Worm (Caenorhabditis elegans) whole organism, young adult: ENCODE measurements around the gene F01F1.14.

Experiments
- B0019.2 ChIP-seq: fragments of 200-800 bp; sonication (Bioruptor generic); conservative IDR thresholded peaks from 2 replicates; pipeline ENCODE4 v1.3.6; 2022; ENCODE audit warnings: missing genetic modification reagents, missing genetic modification characterization, missing compliant biosample characterization
- B0035.1 ChIP-seq: sonication (generic microtip); optimal IDR thresholded peaks from 2 replicates; lab custom pipeline; 2016; ENCODE audit warnings: missing genetic modification characterization, mild to moderate bottlenecking, missing compliant biosample characterization, missing genotype, missing genetic modification reagents
- B0336.3 ChIP-seq: fragments of 200-800 bp; sonication (Bioruptor generic); IDR thresholded peaks from 2 replicates; pipeline ENCODE4 v1.3.6; 2022; ENCODE audit warnings: missing genetic modification characterization, missing compliant biosample characterization
- C17E4.6 ChIP-seq: fragments of 200-800 bp; sonication (Bioruptor generic); IDR thresholded peaks from 2 replicates; pipeline ENCODE4 v1.3.6; 2022; ENCODE audit warnings: missing genetic modification reagents, missing genetic modification characterization, missing compliant biosample characterization
- D2030.7 ChIP-seq: fragments of 200-800 bp; sonication (Bioruptor generic); IDR thresholded peaks from 2 replicates; pipeline ENCODE4 v1.3.6; 2022; ENCODE audit warnings: missing genetic modification reagents, missing genetic modification characterization, missing compliant biosample characterization
- F39B2.1 ChIP-seq: fragments of 200-800 bp; sonication (Bioruptor generic); IDR thresholded peaks from 2 replicates; pipeline ENCODE4 v1.3.6; 2022; ENCODE audit warnings: missing genetic modification reagents, missing genetic modification characterization, missing compliant biosample characterization
- F49E8.2 ChIP-seq: sonication (generic microtip); optimal IDR thresholded peaks from 3 replicates; lab custom pipeline; 2017; ENCODE audit warnings: missing genetic modification characterization, mild to moderate bottlenecking, missing compliant biosample characterization, antibody characterized with exemption, moderate library complexity; ENCODE audit not compliant: insufficient read depth
- F57C9.4 ChIP-seq: sonication (generic microtip); optimal IDR thresholded peaks from 2 replicates; lab custom pipeline; 2017; ENCODE audit warnings: mild to moderate bottlenecking, missing genetic modification characterization, missing compliant biosample characterization
- K11D2.4 ChIP-seq: fragments of 200-800 bp; sonication (Bioruptor generic); IDR thresholded peaks from 2 replicates; pipeline ENCODE4 v1.3.6; 2022; ENCODE audit warnings: missing genetic modification reagents, missing genetic modification characterization, missing compliant biosample characterization
- T07F8.4 ChIP-seq: sonication (generic microtip); optimal IDR thresholded peaks from 2 replicates; lab custom pipeline; 2016; ENCODE audit warnings: mild to moderate bottlenecking, missing genetic modification characterization, moderate library complexity, missing compliant biosample characterization
- T26A5.8 ChIP-seq: sonication (generic microtip); optimal IDR thresholded peaks from 2 replicates; lab custom pipeline; 2016; ENCODE audit warnings: missing genetic modification characterization, missing compliant biosample characterization
- Y53F4B.3 ChIP-seq: fragments of 200-800 bp; sonication (Bioruptor generic); IDR thresholded peaks from 2 replicates; pipeline ENCODE4 v1.3.6; 2022; ENCODE audit warnings: missing genetic modification reagents, missing genetic modification characterization, missing compliant biosample characterization
- Y95B8A.8 ChIP-seq: fragments of 200-800 bp; sonication (Bioruptor generic); IDR thresholded peaks from 2 replicates; pipeline ENCODE4 v1.3.6; 2022; ENCODE audit warnings: missing genetic modification reagents, missing genetic modification characterization, missing compliant biosample characterization
- ama-1 ChIP-seq, 3 experiments: fragments of 150-350 bp in 1 of 3; sonication (generic microtip) in 2 of 3; optimal IDR thresholded peaks; 2 replicates each; lab custom pipeline; 2014 to 2018; ENCODE audit warnings: missing biosample characterization in 2 of 3, missing genetic modification characterization in 2 of 3, missing genetic modification reagents in 2 of 3
- bed-2 ChIP-seq: fragments of 200-800 bp; sonication (Bioruptor generic); IDR thresholded peaks from 2 replicates; pipeline ENCODE4 v1.3.6; 2022; ENCODE audit warnings: missing genetic modification reagents, missing genetic modification characterization, missing compliant biosample characterization
- cebp-1 ChIP-seq, 2 experiments: fragments of 200-800 bp in 1 of 2; sonication (Bioruptor generic) in 1 of 2; sonication (generic microtip) in 1 of 2; IDR thresholded peaks in 1 of 2; optimal IDR thresholded peaks in 1 of 2; 2 replicates each; pipeline versions ENCODE4 v1.3.6 to Lab custom; 2017 to 2022; ENCODE audit warnings: missing compliant biosample characterization in 2 of 2, missing genetic modification characterization in 2 of 2, mild to moderate bottlenecking in 1 of 2, missing genetic modification reagents in 1 of 2, moderate library complexity in 1 of 2
- ceh-40 ChIP-seq: fragments of 200-800 bp; sonication (Bioruptor generic); IDR thresholded peaks from 2 replicates; pipeline ENCODE4 v1.3.6; 2022; ENCODE audit warnings: missing genetic modification characterization, missing compliant biosample characterization
- dox-1 ChIP-seq: fragments of 200-800 bp; sonication (Bioruptor generic); IDR thresholded peaks from 2 replicates; pipeline ENCODE4 v1.3.6; 2022; ENCODE audit warnings: missing genetic modification reagents, missing genetic modification characterization, missing compliant biosample characterization
- egrh-3 ChIP-seq: fragments of 200-800 bp; sonication (Bioruptor generic); IDR thresholded peaks from 2 replicates; pipeline ENCODE4 v1.3.6; 2022; ENCODE audit warnings: missing genetic modification reagents, missing genetic modification characterization, missing compliant biosample characterization
- hlh-12 ChIP-seq: sonication (generic microtip); optimal IDR thresholded peaks from 2 replicates; lab custom pipeline; 2016; ENCODE audit warnings: missing genetic modification characterization, missing compliant biosample characterization
- hmg-1.2 ChIP-seq: fragments of 200-800 bp; sonication (Bioruptor generic); IDR thresholded peaks from 2 replicates; pipeline ENCODE4 v1.3.6; 2022; ENCODE audit warnings: missing genetic modification reagents, missing genetic modification characterization, missing compliant biosample characterization
- hmg-20 ChIP-seq: fragments of 200-800 bp; sonication (Bioruptor generic); IDR thresholded peaks from 2 replicates; pipeline ENCODE4 v1.3.6; 2022; ENCODE audit warnings: missing genetic modification reagents, missing genetic modification characterization, missing compliant biosample characterization
- hsf-1 ChIP-seq: fragments of 200-800 bp; sonication (Bioruptor generic); IDR thresholded peaks from 2 replicates; pipeline ENCODE4 v1.3.6; 2022; ENCODE audit warnings: missing genetic modification reagents, missing genetic modification characterization, missing compliant biosample characterization
- lag-1 ChIP-seq: fragments of 200-800 bp; sonication (Bioruptor generic); IDR thresholded peaks from 2 replicates; pipeline ENCODE4 v1.3.6; 2022; ENCODE audit warnings: missing genetic modification reagents, missing genetic modification characterization, missing compliant biosample characterization
- let-607 ChIP-seq, 2 experiments: fragments of 200-800 bp in 1 of 2; sonication (Bioruptor generic) in 1 of 2; sonication (generic microtip) in 1 of 2; optimal IDR thresholded peaks; 2 replicates each; lab custom pipeline; 2016 to 2018; ENCODE audit warnings: mild to moderate bottlenecking in 2 of 2, missing compliant biosample characterization in 2 of 2, missing genetic modification characterization in 2 of 2, moderate library complexity in 2 of 2, missing genotype in 1 of 2
- lin-54 ChIP-seq: fragments of 200-800 bp; sonication (Bioruptor generic); optimal IDR thresholded peaks from 2 replicates; lab custom pipeline; 2018; ENCODE audit warnings: mild to moderate bottlenecking, missing genetic modification characterization, missing compliant biosample characterization
- lsl-1 ChIP-seq: fragments of 200-800 bp; sonication (Bioruptor generic); optimal IDR thresholded peaks from 2 replicates; lab custom pipeline; 2018; ENCODE audit warnings: mild to moderate bottlenecking, missing genetic modification characterization, moderate library complexity, missing compliant biosample characterization
- mcd-1 ChIP-seq: fragments of 200-800 bp; sonication (Bioruptor generic); IDR thresholded peaks from 2 replicates; pipeline ENCODE4 v1.3.6; 2022; ENCODE audit warnings: missing genetic modification reagents, missing genetic modification characterization, missing compliant biosample characterization
- mxl-1 ChIP-seq: sonication (generic microtip); optimal IDR thresholded peaks from 2 replicates; lab custom pipeline; 2016; ENCODE audit warnings: missing genetic modification characterization, missing compliant biosample characterization
- nhr-120 ChIP-seq: fragments of 200-800 bp; sonication (Bioruptor generic); IDR thresholded peaks from 2 replicates; pipeline ENCODE4 v1.3.6; 2022; ENCODE audit warnings: missing genetic modification characterization, missing compliant biosample characterization
- nhr-80 ChIP-seq: sonication (generic microtip); optimal IDR thresholded peaks from 2 replicates; lab custom pipeline; 2016; ENCODE audit warnings: missing genetic modification characterization, missing compliant biosample characterization
- pha-4 ChIP-seq: fragments of 150-350 bp; sonication (generic microtip); optimal IDR thresholded peaks from 2 replicates; lab custom pipeline; 2014; ENCODE audit warnings: missing biosample characterization, missing genetic modification reagents, missing genetic modification characterization
- rec-8 ChIP-seq, 2 experiments: sonication (generic microtip); optimal IDR thresholded peaks; 2 replicates each; lab custom pipeline; 2016; ENCODE audit warnings: mild to moderate bottlenecking in 2 of 2, missing genetic modification characterization in 2 of 2, missing genetic modification reagents in 2 of 2, missing genotype in 2 of 2, missing biosample characterization in 1 of 2, missing compliant biosample characterization in 1 of 2, moderate library complexity in 1 of 2
- repo-1 ChIP-seq: sonication (generic microtip); optimal IDR thresholded peaks from 2 replicates; lab custom pipeline; 2017; ENCODE audit warnings: mild to moderate bottlenecking, missing genetic modification characterization, missing compliant biosample characterization
- rpc-1 ChIP-seq, 2 experiments: fragments of 150-350 bp in 1 of 2; sonication (generic microtip) in 1 of 2; optimal IDR thresholded peaks; 2 replicates each; lab custom pipeline; 2014 to 2018; ENCODE audit warnings: missing biosample characterization in 1 of 2, missing genetic modification characterization in 1 of 2, missing genetic modification reagents in 1 of 2, missing genotype in 1 of 2
- snpc-1.3 ChIP-seq: sonication (generic microtip); optimal IDR thresholded peaks from 2 replicates; lab custom pipeline; 2017; ENCODE audit warnings: missing genetic modification characterization, mild to moderate bottlenecking, missing compliant biosample characterization, antibody characterized with exemption, moderate library complexity, missing genotype, missing genetic modification reagents; ENCODE audit not compliant: insufficient read depth
- tlf-1 ChIP-seq: fragments of 200-800 bp; sonication (Bioruptor generic); optimal IDR thresholded peaks from 2 replicates; lab custom pipeline; 2018; ENCODE audit warnings: mild to moderate bottlenecking, missing genetic modification characterization, missing compliant biosample characterization
- unc-62 ChIP-seq: fragments of 150-350 bp; optimal IDR thresholded peaks from 2 replicates; lab custom pipeline; 2014; ENCODE audit warnings: missing biosample characterization, missing genetic modification reagents, missing genetic modification characterization
- ztf-26 ChIP-seq: sonication (generic microtip); optimal IDR thresholded peaks from 2 replicates; lab custom pipeline; 2017; ENCODE audit warnings: missing genetic modification characterization, missing compliant biosample characterization
- ztf-6 ChIP-seq: fragments of 200-800 bp; sonication (Bioruptor generic); IDR thresholded peaks from 2 replicates; pipeline ENCODE4 v1.3.6; 2022; ENCODE audit warnings: missing genetic modification reagents, missing genetic modification characterization, missing compliant biosample characterization

The F01F1.14 gene

ce11 chrIII:5878215-5878614 lies 4.5 kb downstream of the F01F1.14 start, which contains the start of the genes mig-21 and F01F1.2:
TSS of gene mig-21 (minus strand) at chrIII:5878380.
TSS of gene F01F1.2 (plus strand) at chrIII:5878554.
- TF ChIP-seq hmg-1.2 (GFP tag; lab: Robert Waterston, UW) = peak; percentile 88; the same call in 1 of the 2 replicates
- TF ChIP-seq cebp-1 (GFP tag; IDR thresholded peaks at IDR 0.05; lab: Robert Waterston, UW) = no peak
- peak; percentile 29 for TF ChIP-seq cebp-1 (tag; optimal IDR thresholded peaks at IDR 0.05; lab: Kevin White, UChicago)
- no peak for TF ChIP-seq F49E8.2 (tag; lab: Kevin White, UChicago)
- no peak for TF ChIP-seq pha-4 (tag; lab: Kevin White, UChicago)
- no peak for TF ChIP-seq dox-1
- peak; percentile 25 for TF ChIP-seq lsl-1 (GFP tag; lab: Kevin White, UChicago)
- TF ChIP-seq F57C9.4 (tag; lab: Kevin White, UChicago) = no peak

- TF ChIP-seq cebp-1 (GFP tag; IDR thresholded peaks at IDR 0.05; lab: Robert Waterston, UW) (no peak), cebp-1 (tag; optimal IDR thresholded peaks at IDR 0.05; lab: Kevin White, UChicago) (peak; percentile 8), ama-1 (optimal IDR thresholded peaks at IDR 0.05; lab: Kevin White, UChicago) (peak; percentile 43), ama-1 (GFP tag; optimal IDR thresholded peaks at IDR 0.05; lab: Kevin White, UChicago) (no peak), lin-54 (GFP tag; lab: Kevin White, UChicago) (peak; percentile 4), mcd-1 (GFP tag; lab: Robert Waterston, UW) (no peak), ztf-26 (peak; percentile 2), hmg-1.2 (GFP tag; lab: Robert Waterston, UW) (0 out of 2 replicates have a peak, but pooled peaks have one; percentile 7), let-607 (tag; optimal IDR thresholded peaks at IDR 0.05; lab: Kevin White, UChicago) (peak in 1 of 2 experiments; percentile 27), B0336.3 (GFP tag; lab: Robert Waterston, UW) (no peak), nhr-80 (tag; lab: Kevin White, UChicago) (peak; percentile 29), bed-2 (no peak), hsf-1 (GFP tag; lab: Robert Waterston, UW) (0 out of 2 replicates have a peak, but pooled peaks have one; percentile 20)
Observed at ce11 chrIII:5876867-5877641, 5.7 kb downstream of the F01F1.14 start.

ce11 chrIII:5876140-5876675 lies 6.5 kb downstream of the F01F1.14 start, which contains the start of gene aldo-2:
TSS of gene aldo-2 (minus strand) at chrIII:5876625.
- TF ChIP-seq ztf-6 (GFP tag; lab: Robert Waterston, UW) = 0 out of 2 replicates have a peak, but pooled peaks have one; percentile 22
- TF ChIP-seq C17E4.6 = peak; percentile 84
- peak; percentile 76 for TF ChIP-seq B0019.2
- no peak for TF ChIP-seq B0035.1 (tag; lab: Kevin White, UChicago)
- no peak for TF ChIP-seq rpc-1 (optimal IDR thresholded peaks at IDR 0.05; lab: Kevin White, UChicago)
- TF ChIP-seq rpc-1 (tag; optimal IDR thresholded peaks at IDR 0.05; lab: Kevin White, UChicago) = no peak
- TF ChIP-seq lag-1 (GFP tag; lab: Robert Waterston, UW) = no peak
- no peak for TF ChIP-seq unc-62 (GFP tag; lab: Kevin White, UChicago)
- no peak for TF ChIP-seq nhr-120
- no peak for TF ChIP-seq T07F8.4 (tag; lab: Kevin White, UChicago)
- no peak for TF ChIP-seq K11D2.4 (GFP tag; lab: Robert Waterston, UW)
- no peak for TF ChIP-seq pha-4 (tag; lab: Kevin White, UChicago)
- TF ChIP-seq D2030.7 = peak; percentile 93
- no peak for TF ChIP-seq mxl-1
- no peak for TF ChIP-seq repo-1 (tag; lab: Kevin White, UChicago)
- TF ChIP-seq hlh-12 (tag; lab: Kevin White, UChicago) = no peak
- no peak for TF ChIP-seq T26A5.8 (tag; lab: Kevin White, UChicago)
- TF ChIP-seq snpc-1.3 = no peak
- no peak for TF ChIP-seq ceh-40
- no peak for TF ChIP-seq rec-8 (tag; optimal IDR thresholded peaks at IDR 0.05; lab: Kevin White, UChicago)
- TF ChIP-seq tlf-1 (GFP tag; lab: Kevin White, UChicago) = peak; percentile 84
- TF ChIP-seq Y95B8A.8 (GFP tag; lab: Robert Waterston, UW) = peak; percentile 92
- peak; percentile 50; the same call in 1 of the 2 replicates for TF ChIP-seq egrh-3 (GFP tag; lab: Robert Waterston, UW)
- no peak for TF ChIP-seq Y53F4B.3
- no peak for TF ChIP-seq F39B2.1
- no peak for TF ChIP-seq hmg-20 (GFP tag; lab: Robert Waterston, UW)
